Fruit fly (Drosophila melanogaster) whole organism, embryonic: ENCODE data around the gene CG43052.

Source experiments
- Asciz ChIP-seq: fragments of 200-800 bp; sonication (Bioruptor generic); optimal IDR thresholded peaks from 2 replicates; lab custom pipeline; 2017; ENCODE audit warnings: missing biosample characterization, mild to moderate bottlenecking, missing genetic modification characterization, missing genetic modification reagents
- CG10431 ChIP-seq: fragments of 200-800 bp; sonication (Bioruptor generic); optimal IDR thresholded peaks from 3 replicates; lab custom pipeline; 2018; ENCODE audit warnings: missing biosample characterization, mild to moderate bottlenecking, missing genetic modification characterization
- CG12155 ChIP-seq: fragments of 200-800 bp; sonication (Bioruptor generic); optimal IDR thresholded peaks from 3 replicates; lab custom pipeline; 2016; ENCODE audit warnings: missing biosample characterization, missing genetic modification characterization
- CG12391 ChIP-seq: fragments of 200-800 bp; sonication (Bioruptor generic); optimal IDR thresholded peaks from 3 replicates; lab custom pipeline; 2018; ENCODE audit warnings: missing biosample characterization, mild to moderate bottlenecking, missing genetic modification characterization, moderate library complexity
- CG13123 ChIP-seq: fragments of 200-800 bp; sonication (Bioruptor generic); optimal IDR thresholded peaks from 2 replicates; lab custom pipeline; 2016; ENCODE audit warnings: missing biosample characterization, missing genetic modification characterization
- CG13624 ChIP-seq: fragments of 200-800 bp; sonication (Bioruptor generic); optimal IDR thresholded peaks from 2 replicates; lab custom pipeline; 2016; ENCODE audit warnings: missing biosample characterization, missing genetic modification characterization
- CG14050 ChIP-seq: fragments of 200-800 bp; sonication (Bioruptor generic); IDR thresholded peaks from 3 replicates; pipeline ENCODE4 v1.3.6; 2022; ENCODE audit warnings: missing biosample characterization, missing genetic modification characterization
- CG1603 ChIP-seq: fragments of 200-800 bp; sonication (Bioruptor generic); optimal IDR thresholded peaks from 2 replicates; lab custom pipeline; 2019; ENCODE audit warnings: missing biosample characterization, mild to moderate bottlenecking, missing genetic modification characterization, moderate library complexity
- CG18476 ChIP-seq: fragments of 200-800 bp; sonication (Bioruptor generic); optimal IDR thresholded peaks from 2 replicates; lab custom pipeline; 2016; ENCODE audit warnings: missing biosample characterization, mild to moderate bottlenecking, missing genetic modification characterization
- CG18599 ChIP-seq: fragments of 200-800 bp; sonication (Bioruptor generic); optimal IDR thresholded peaks from 3 replicates; lab custom pipeline; 2017; ENCODE audit warnings: missing biosample characterization, missing genetic modification characterization, mild to moderate bottlenecking, moderate library complexity, missing genetic modification reagents
- CG31224 ChIP-seq: fragments of 200-800 bp; sonication (Bioruptor generic); IDR thresholded peaks from 2 replicates; pipeline ENCODE4 v1.3.6; 2022; ENCODE audit warnings: missing biosample characterization, missing genetic modification characterization
- CG33557 ChIP-seq: fragments of 200-800 bp; sonication (Bioruptor generic); optimal IDR thresholded peaks from 2 replicates; lab custom pipeline; 2019; ENCODE audit warnings: missing biosample characterization, mild to moderate bottlenecking, missing genetic modification characterization, moderate library complexity
- CG3847 ChIP-seq: fragments of 200-800 bp; sonication (Bioruptor generic); IDR thresholded peaks from 2 replicates; pipeline ENCODE4 v1.3.6; 2022; ENCODE audit warnings: missing biosample characterization, missing genetic modification characterization
- CG4360 ChIP-seq: fragments of 200-800 bp; sonication (Bioruptor generic); IDR thresholded peaks from 2 replicates; pipeline ENCODE4 v1.3.6; 2022; ENCODE audit warnings: missing biosample characterization, missing genetic modification characterization
- CG6689 ChIP-seq: fragments of 200-800 bp; sonication (Bioruptor generic); IDR thresholded peaks from 2 replicates; pipeline ENCODE4 v1.3.6; 2022; ENCODE audit warnings: missing biosample characterization, missing genetic modification characterization
- CG6765 ChIP-seq: fragments of 200-800 bp; sonication (Bioruptor generic); optimal IDR thresholded peaks from 3 replicates; lab custom pipeline; 2017; ENCODE audit warnings: missing biosample characterization, mild to moderate bottlenecking, missing genetic modification characterization
- CG7987 ChIP-seq: fragments of 200-800 bp; sonication (Bioruptor generic); optimal IDR thresholded peaks from 2 replicates; lab custom pipeline; 2018; ENCODE audit warnings: missing biosample characterization, mild to moderate bottlenecking, missing genetic modification characterization, moderate library complexity
- CG8281 ChIP-seq: fragments of 200-800 bp; sonication (Bioruptor generic); optimal IDR thresholded peaks from 2 replicates; lab custom pipeline; 2018; ENCODE audit warnings: missing biosample characterization, mild to moderate bottlenecking, missing genetic modification characterization, moderate library complexity
- CG8290 ChIP-seq, 3 experiments: fragments of 200-800 bp; sonication (Bioruptor generic); optimal IDR thresholded peaks; 2 replicates each; lab custom pipeline; 2016 to 2019; ENCODE audit warnings: missing biosample characterization in 3 of 3, missing genetic modification characterization in 3 of 3, mild to moderate bottlenecking in 2 of 3, moderate library complexity in 1 of 3
- CG8359 ChIP-seq: fragments of 200-800 bp; sonication (Bioruptor generic); optimal IDR thresholded peaks from 2 replicates; lab custom pipeline; 2017; ENCODE audit warnings: missing biosample characterization, mild to moderate bottlenecking, missing genetic modification characterization, borderline replicate concordance
- CoRest ChIP-seq: fragments of 200-800 bp; sonication (Bioruptor generic); optimal IDR thresholded peaks from 3 replicates; lab custom pipeline; 2018; ENCODE audit warnings: missing biosample characterization, mild to moderate bottlenecking, missing genetic modification characterization, moderate library complexity
- D19A ChIP-seq: fragments of 200-800 bp; optimal IDR thresholded peaks from 3 replicates; lab custom pipeline; 2019; ENCODE audit warnings: missing biosample characterization, mild to moderate bottlenecking, missing genetic modification characterization, moderate library complexity
- D19B ChIP-seq: fragments of 200-800 bp; sonication (Bioruptor generic); optimal IDR thresholded peaks from 2 replicates; lab custom pipeline; 2017; ENCODE audit warnings: missing biosample characterization, mild to moderate bottlenecking, missing genetic modification characterization
- Dfd ChIP-seq, 2 experiments: fragments of >200 bp; optimal IDR thresholded peaks; 2 replicates each; lab custom pipeline; 2017; ENCODE audit warnings: missing biosample characterization in 2 of 2, missing genetic modification characterization in 2 of 2
- E2f1 ChIP-seq: fragments of 200-800 bp; sonication (Bioruptor generic); IDR thresholded peaks from 2 replicates; pipeline ENCODE4 v1.3.6; 2022; ENCODE audit warnings: missing biosample characterization, missing genetic modification characterization
- Ets97D ChIP-seq: fragments of 200-800 bp; sonication (Bioruptor generic); optimal IDR thresholded peaks from 3 replicates; lab custom pipeline; 2016; ENCODE audit warnings: missing biosample characterization, missing genetic modification characterization
- H2.0 ChIP-seq: fragments of 200-800 bp; sonication (Bioruptor generic); IDR thresholded peaks from 2 replicates; pipeline ENCODE4 v1.3.6; 2022; ENCODE audit warnings: missing biosample characterization, missing genetic modification characterization
- Hand ChIP-seq: fragments of 200-800 bp; sonication (Bioruptor generic); optimal IDR thresholded peaks from 2 replicates; lab custom pipeline; 2017; ENCODE audit warnings: mild to moderate bottlenecking, missing biosample characterization, missing genetic modification reagents, missing genetic modification characterization
- Hey ChIP-seq: fragments of 200-800 bp; sonication (Bioruptor generic); optimal IDR thresholded peaks from 3 replicates; lab custom pipeline; 2018; ENCODE audit warnings: missing biosample characterization, mild to moderate bottlenecking, missing genetic modification characterization
- Sry-δ ChIP-seq: fragments of 200-800 bp; sonication (Bioruptor generic); optimal IDR thresholded peaks from 2 replicates; lab custom pipeline; 2016; ENCODE audit warnings: missing biosample characterization, missing genetic modification characterization
- abd-A ChIP-seq: fragments of 200-800 bp; sonication (Bioruptor generic); optimal IDR thresholded peaks from 3 replicates; lab custom pipeline; 2019; ENCODE audit warnings: missing biosample characterization, mild to moderate bottlenecking, missing genetic modification characterization, moderate library complexity
- aop ChIP-seq: fragments of 200-800 bp; sonication (Bioruptor generic); IDR thresholded peaks from 2 replicates; pipeline ENCODE4 v1.3.6; 2022; ENCODE audit warnings: missing biosample characterization, missing genetic modification characterization
- ap ChIP-seq: fragments of 200-800 bp; sonication (Bioruptor generic); IDR thresholded peaks from 2 replicates; pipeline ENCODE4 v1.3.6; 2022; ENCODE audit warnings: missing biosample characterization, missing genetic modification characterization
- ase ChIP-seq: fragments of 200-800 bp; sonication (Bioruptor generic); IDR thresholded peaks from 3 replicates; pipeline ENCODE4 v1.3.6; 2022; ENCODE audit warnings: missing biosample characterization, missing genetic modification characterization
- chm ChIP-seq: fragments of 200-800 bp; sonication (Bioruptor generic); IDR thresholded peaks from 2 replicates; pipeline ENCODE4 v1.3.6; 2022; ENCODE audit warnings: missing biosample characterization, missing genetic modification characterization
- crol ChIP-seq: fragments of 200-800 bp; sonication (Bioruptor generic); IDR thresholded peaks from 2 replicates; pipeline ENCODE4 v1.3.6; 2022; ENCODE audit warnings: missing biosample characterization, missing genetic modification characterization
- ems ChIP-seq: fragments of 200-800 bp; sonication (Bioruptor generic); optimal IDR thresholded peaks from 3 replicates; lab custom pipeline; 2016; ENCODE audit warnings: missing biosample characterization, missing genetic modification characterization
- fd96Cb ChIP-seq: fragments of 200-800 bp; sonication (Bioruptor generic); optimal IDR thresholded peaks from 2 replicates; lab custom pipeline; 2018; ENCODE audit warnings: missing biosample characterization, mild to moderate bottlenecking, missing genetic modification characterization, moderate library complexity
- grau ChIP-seq: fragments of 200-800 bp; optimal IDR thresholded peaks from 3 replicates; lab custom pipeline; 2019; ENCODE audit warnings: missing biosample characterization, mild to moderate bottlenecking, missing genetic modification characterization, moderate library complexity
- insv ChIP-seq, 2 experiments: fragments of 200-800 bp; sonication (Bioruptor generic); optimal IDR thresholded peaks; 3 replicates each; lab custom pipeline; 2016 to 2018; ENCODE audit warnings: missing biosample characterization in 2 of 2, missing genetic modification characterization in 2 of 2
- jing ChIP-seq: fragments of 200-800 bp; sonication (Bioruptor generic); optimal IDR thresholded peaks from 2 replicates; lab custom pipeline; 2018; ENCODE audit warnings: missing biosample characterization, mild to moderate bottlenecking, missing genetic modification characterization
- knrl ChIP-seq: fragments of 200-800 bp; sonication (Bioruptor generic); IDR thresholded peaks from 3 replicates; pipeline ENCODE4 v1.3.6; 2022; ENCODE audit warnings: missing biosample characterization, missing genetic modification characterization; ENCODE audit not compliant: partially characterized antibody
- nau ChIP-seq: fragments of 200-800 bp; sonication (Bioruptor generic); optimal IDR thresholded peaks from 3 replicates; lab custom pipeline; 2017; ENCODE audit warnings: missing biosample characterization, mild to moderate bottlenecking, missing genetic modification characterization, missing genetic modification reagents
- sd ChIP-seq: fragments of 200-800 bp; sonication (Bioruptor generic); optimal IDR thresholded peaks from 3 replicates; lab custom pipeline; 2018; ENCODE audit warnings: missing biosample characterization, mild to moderate bottlenecking, missing genetic modification characterization, moderate library complexity
- sens-2 ChIP-seq: fragments of 200-800 bp; sonication (Bioruptor generic); IDR thresholded peaks from 2 replicates; pipeline ENCODE4 v1.3.6; 2022; ENCODE audit warnings: missing biosample characterization, missing genetic modification characterization
- sqz ChIP-seq: fragments of 200-800 bp; sonication (Bioruptor generic); optimal IDR thresholded peaks from 3 replicates; lab custom pipeline; 2018; ENCODE audit warnings: missing biosample characterization, mild to moderate bottlenecking, missing genetic modification characterization
- tna ChIP-seq: fragments of 200-800 bp; sonication (Bioruptor generic); IDR thresholded peaks from 2 replicates; pipeline ENCODE4 v1.3.6; 2022; ENCODE audit warnings: missing biosample characterization, missing genetic modification characterization; ENCODE audit not compliant: partially characterized antibody
- zfh1 ChIP-seq: fragments of 200-800 bp; sonication (Bioruptor generic); IDR thresholded peaks from 3 replicates; pipeline ENCODE4 v1.3.6; 2022; ENCODE audit warnings: missing biosample characterization, missing genetic modification characterization

The CG43052 gene

DNA sequence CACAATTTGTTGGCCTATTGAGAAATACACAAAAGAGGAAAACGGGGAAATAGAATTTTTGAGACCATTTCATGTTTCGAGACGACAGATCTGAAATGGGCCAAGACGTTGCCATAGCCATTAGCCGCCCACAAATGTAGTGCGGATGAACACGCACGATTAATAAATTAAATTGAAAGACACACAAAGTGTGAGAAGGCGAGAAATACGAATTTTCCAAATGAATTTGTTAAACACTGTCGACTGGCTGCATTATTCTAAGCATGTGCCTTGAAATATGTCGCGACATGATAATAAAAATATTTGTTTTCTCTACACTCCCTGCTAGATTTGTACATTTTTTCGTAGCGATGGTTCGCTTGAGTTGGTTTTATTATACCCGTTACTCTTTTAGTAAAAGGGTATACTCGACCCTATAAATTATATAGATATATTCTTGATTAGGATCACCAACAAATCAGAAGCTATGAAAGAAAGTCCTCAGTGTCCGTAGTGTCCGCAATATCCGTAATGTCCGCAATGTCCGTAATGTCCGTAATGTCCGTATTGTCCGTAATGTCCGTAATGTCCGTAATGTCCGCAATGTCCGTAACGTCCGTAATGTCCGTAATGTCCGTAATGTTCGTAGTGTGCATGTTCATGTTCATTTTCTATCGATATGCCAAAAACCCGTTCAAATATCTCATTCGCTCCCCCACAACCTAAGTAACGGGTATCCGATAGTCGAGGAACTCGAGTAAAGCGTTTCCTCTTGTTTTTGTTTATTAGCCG lies 24.8 kb downstream of the CG43052 start (continued):
- TF ChIP-seq E2f1 (GFP tag; lab: Robert Waterston, UW) (peak; percentile 38), CG4360 (GFP tag; lab: Robert Waterston, UW) (0 out of 2 replicates have a peak, but pooled peaks have one; percentile 11), nau (GFP tag; lab: Kevin White, UChicago) (peak; percentile 80), sqz (GFP tag; lab: Kevin White, UChicago) (no peak), CG8281 (tag; lab: Kevin White, UChicago) (peak; percentile 6), zfh1 (GFP tag; lab: Robert Waterston, UW) (peak; percentile 50; the same call in 1 of the 3 replicates), CG8290 (GFP tag; optimal IDR thresholded peaks at IDR 0.05; lab: Kevin White, UChicago) (peak; percentile 18), CG8290 (tag; optimal IDR thresholded peaks at IDR 0.05; lab: Kevin White, UChicago) (no peak), CG10431 (GFP tag; lab: Kevin White, UChicago) (no peak), CG18476 (GFP tag; lab: Kevin White, UChicago) (peak; percentile 34), CG12391 (tag; lab: Kevin White, UChicago) (no peak), D19A (tag; lab: Kevin White, UChicago) (peak; percentile 14), jing (GFP tag; lab: Kevin White, UChicago) (no peak), CG13123 (no peak), Sry-δ (GFP tag; lab: Kevin White, UChicago) (no peak), insv (GFP tag; optimal IDR thresholded peaks at IDR 0.05; lab: Kevin White, UChicago) (no peak), CG14050 (no peak), knrl (no peak), grau (tag; lab: Kevin White, UChicago) (peak; percentile 50), ap (no peak), Hey (tag; lab: Kevin White, UChicago) (no peak), CG31224 (GFP tag; lab: Robert Waterston, UW) (0 out of 2 replicates have a peak, but pooled peaks have one; percentile 29), ase (GFP tag; lab: Robert Waterston, UW) (0 out of 3 replicates have a peak, but pooled peaks have one; percentile 43), chm (GFP tag; lab: Robert Waterston, UW) (no peak), CG33557 (GFP tag; lab: Kevin White, UChicago) (no peak), CG6765 (GFP tag; lab: Kevin White, UChicago) (no peak), CG12155 (GFP tag; lab: Kevin White, UChicago) (no peak), CG18599 (GFP tag; lab: Kevin White, UChicago) (peak; percentile 1), CG1603 (tag; lab: Kevin White, UChicago) (peak; percentile 30), D19B (peak; percentile 83), Hand (no peak), Dfd (GFP tag; optimal IDR thresholded peaks at IDR 0.05; lab: Kevin White, UChicago) (no peak), Asciz (GFP tag; lab: Kevin White, UChicago) (no peak), CG3847 (GFP tag; lab: Robert Waterston, UW) (peak; percentile 42; the same call in 1 of the 2 replicates), CoRest (tag; lab: Kevin White, UChicago) (peak; percentile 59), Ets97D (GFP tag; lab: Kevin White, UChicago) (no peak), abd-A (peak; percentile 9), H2.0 (0 out of 2 replicates have a peak, but pooled peaks have one; percentile 29), ems (peak; percentile 18), CG6689 (GFP tag; lab: Robert Waterston, UW) (peak; percentile 35; the same call in 1 of the 2 replicates), aop (GFP tag; lab: Robert Waterston, UW) (no peak), CG7987 (no peak), fd96Cb (peak; percentile 49), CG13624 (no peak), sens-2 (no peak), CG8359 (GFP tag; lab: Kevin White, UChicago) (no peak), crol (GFP tag; lab: Robert Waterston, UW) (no peak), tna (GFP tag; lab: Robert Waterston, UW) (no peak), sd (tag; lab: Kevin White, UChicago) (peak; percentile 91)
